Worm (Caenorhabditis elegans) whole organism, young adult: ENCODE measurements around the gene clc-28.

Experiments
- ama-1 ChIP-seq, 3 experiments: fragments of 150-350 bp in 1 of 3; sonication (generic microtip) in 2 of 3; optimal IDR thresholded peaks; 2 replicates each; lab custom pipeline; 2014 to 2018; ENCODE audit warnings: missing biosample characterization in 2 of 3, missing genetic modification characterization in 2 of 3, missing genetic modification reagents in 2 of 3
- attf-6 ChIP-seq: fragments of 200-800 bp; sonication (Bioruptor generic); IDR thresholded peaks from 2 replicates; pipeline ENCODE4 v1.3.6; 2022; ENCODE audit warnings: missing genetic modification reagents, missing genetic modification characterization, missing compliant biosample characterization
- cebp-1 ChIP-seq, 2 experiments: fragments of 200-800 bp in 1 of 2; sonication (Bioruptor generic) in 1 of 2; sonication (generic microtip) in 1 of 2; IDR thresholded peaks in 1 of 2; optimal IDR thresholded peaks in 1 of 2; 2 replicates each; pipeline versions ENCODE4 v1.3.6 to Lab custom; 2017 to 2022; ENCODE audit warnings: missing compliant biosample characterization in 2 of 2, missing genetic modification characterization in 2 of 2, mild to moderate bottlenecking in 1 of 2, missing genetic modification reagents in 1 of 2, moderate library complexity in 1 of 2
- gei-17 ChIP-seq: fragments of 200-800 bp; sonication (Bioruptor generic); optimal IDR thresholded peaks from 2 replicates; lab custom pipeline; 2018; ENCODE audit warnings: mild to moderate bottlenecking, missing genetic modification characterization, missing compliant biosample characterization
- let-526 ChIP-seq: fragments of 200-800 bp; sonication (Bioruptor generic); IDR thresholded peaks from 2 replicates; pipeline ENCODE4 v1.3.6; 2022; ENCODE audit warnings: missing genetic modification reagents, missing genetic modification characterization, missing compliant biosample characterization
- let-607 ChIP-seq, 2 experiments: fragments of 200-800 bp in 1 of 2; sonication (Bioruptor generic) in 1 of 2; sonication (generic microtip) in 1 of 2; optimal IDR thresholded peaks; 2 replicates each; lab custom pipeline; 2016 to 2018; ENCODE audit warnings: mild to moderate bottlenecking in 2 of 2, missing compliant biosample characterization in 2 of 2, missing genetic modification characterization in 2 of 2, moderate library complexity in 2 of 2, missing genotype in 1 of 2
- lin-26 ChIP-seq: fragments of 200-800 bp; sonication (Bioruptor generic); IDR thresholded peaks from 2 replicates; pipeline ENCODE4 v1.3.6; 2022; ENCODE audit warnings: missing genetic modification reagents, missing genetic modification characterization, missing compliant biosample characterization
- nfya-1 ChIP-seq: sonication (generic microtip); optimal IDR thresholded peaks from 2 replicates; lab custom pipeline; 2017; ENCODE audit warnings: antibody characterized with exemption, missing compliant biosample characterization, missing genetic modification characterization, borderline replicate concordance; ENCODE audit not compliant: insufficient read depth
- nhr-80 ChIP-seq: sonication (generic microtip); optimal IDR thresholded peaks from 2 replicates; lab custom pipeline; 2016; ENCODE audit warnings: missing genetic modification characterization, missing compliant biosample characterization
- sdz-38 ChIP-seq: sonication (generic microtip); optimal IDR thresholded peaks from 2 replicates; lab custom pipeline; 2016; ENCODE audit warnings: missing genotype, missing genetic modification characterization, missing compliant biosample characterization

DNA sequence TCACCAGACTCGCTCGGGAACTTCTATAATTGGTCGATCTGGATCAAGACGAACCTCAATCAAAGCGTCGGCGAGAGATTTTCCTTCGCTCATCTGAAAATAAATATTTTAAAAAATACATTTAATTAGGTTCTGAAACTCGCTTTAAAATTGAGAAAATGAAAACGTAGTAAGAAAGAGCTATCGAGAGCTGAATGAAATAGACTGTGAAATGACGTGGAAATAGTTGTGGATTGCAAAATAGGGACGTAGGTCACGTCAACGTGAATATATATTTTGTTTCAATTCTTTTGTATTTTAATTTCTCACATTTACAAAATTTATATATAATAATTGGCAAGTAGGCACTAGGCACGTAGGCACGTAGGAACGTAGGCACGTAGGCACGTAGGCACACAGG, 4.8 kb downstream of the clc-28 start, which contains the start of gene ZC262.4:
- TF ChIP-seq nfya-1 (tag; lab: Kevin White, UChicago) (no peak), ama-1 (optimal IDR thresholded peaks at IDR 0.05; lab: Kevin White, UChicago) (no peak), ama-1 (GFP tag; optimal IDR thresholded peaks at IDR 0.05; lab: Kevin White, UChicago) (no peak), let-526 (GFP tag; lab: Robert Waterston, UW) (no peak), attf-6 (GFP tag; lab: Robert Waterston, UW) (no peak), gei-17 (no peak), lin-26 (GFP tag; lab: Robert Waterston, UW) (no peak), cebp-1 (GFP tag; IDR thresholded peaks at IDR 0.05; lab: Robert Waterston, UW) (no peak), cebp-1 (tag; optimal IDR thresholded peaks at IDR 0.05; lab: Kevin White, UChicago) (no peak), nhr-80 (tag; lab: Kevin White, UChicago) (no peak), sdz-38 (tag; lab: Kevin White, UChicago) (no peak), let-607 (tag; optimal IDR thresholded peaks at IDR 0.05; lab: Kevin White, UChicago) (no peak)
